Fruit fly (Drosophila melanogaster) whole organism, wandering third instar larva: ENCODE measurements around the gene CG14435.
A peak's percentile ranks its signal among the peaks of the same experiment; 100 is the strongest.

ENCODE experiments used
- Abd-B ChIP-seq: fragments of >200 bp; optimal IDR thresholded peaks from 2 replicates; lab custom pipeline; 2017; ENCODE audit warnings: missing biosample characterization, missing genetic modification characterization
- CG32264 ChIP-seq: fragments of 200-800 bp; sonication (Bioruptor generic); optimal IDR thresholded peaks from 2 replicates; lab custom pipeline; 2016; ENCODE audit warnings: missing biosample characterization, missing genetic modification characterization
- CG9705 ChIP-seq: fragments of 200-800 bp; sonication (Bioruptor generic); optimal IDR thresholded peaks from 2 replicates; lab custom pipeline; 2018; ENCODE audit warnings: missing biosample characterization, mild to moderate bottlenecking, missing genetic modification characterization
- CrebA ChIP-seq: fragments of 200-800 bp; sonication (Bioruptor generic); optimal IDR thresholded peaks from 2 replicates; lab custom pipeline; 2016; ENCODE audit warnings: missing biosample characterization, mild to moderate bottlenecking, missing genetic modification characterization, borderline replicate concordance
- Dfd ChIP-seq: fragments of >200 bp; optimal IDR thresholded peaks from 2 replicates; lab custom pipeline; 2017; ENCODE audit warnings: missing biosample characterization, missing genetic modification characterization
- Dif ChIP-seq: fragments of 200-275, 200-300 bp; sonication (Bioruptor generic); optimal IDR thresholded peaks from 2 replicates; lab custom pipeline; 2018; ENCODE audit warnings: missing biosample characterization, missing genetic modification characterization; ENCODE audit not compliant: partially characterized antibody
- GATAd ChIP-seq: sonication (Bioruptor generic); optimal IDR thresholded peaks from 2 replicates; lab custom pipeline; 2016; ENCODE audit warnings: missing biosample characterization, missing genetic modification characterization
- HLH106 ChIP-seq: fragments of 200-800 bp; optimal IDR thresholded peaks from 3 replicates; lab custom pipeline; 2019; ENCODE audit warnings: missing biosample characterization, mild to moderate bottlenecking, missing genetic modification characterization, moderate library complexity
- Hnf4 ChIP-seq: fragments of 200-800 bp; sonication (Bioruptor generic); optimal IDR thresholded peaks from 2 replicates; lab custom pipeline; 2016; ENCODE audit warnings: missing biosample characterization, mild to moderate bottlenecking, missing genetic modification characterization
- Hr78 ChIP-seq: fragments of >200 bp; optimal IDR thresholded peaks from 2 replicates; lab custom pipeline; 2017; ENCODE audit warnings: missing biosample characterization, missing genetic modification characterization
- Hr83 ChIP-seq: fragments of 200-300 bp; sonication (Bioruptor generic); optimal IDR thresholded peaks from 2 replicates; lab custom pipeline; 2016; ENCODE audit warnings: missing biosample characterization, mild to moderate bottlenecking, missing genetic modification characterization, moderate library complexity; ENCODE audit not compliant: poor library complexity, severe bottlenecking
- Jra ChIP-seq: sonication (Bioruptor generic); optimal IDR thresholded peaks from 2 replicates; lab custom pipeline; 2016; ENCODE audit warnings: missing biosample characterization, missing genetic modification characterization
- Mio ChIP-seq: sonication (Bioruptor generic); optimal IDR thresholded peaks from 2 replicates; lab custom pipeline; 2016; ENCODE audit warnings: missing biosample characterization, missing genetic modification characterization
- Myc ChIP-seq: fragments of >200 bp; optimal IDR thresholded peaks from 2 replicates; lab custom pipeline; 2017
- N ChIP-seq: fragments of >200 bp; optimal IDR thresholded peaks from 2 replicates; lab custom pipeline; 2018; ENCODE audit warnings: missing biosample characterization, missing external identifiers, missing genetic modification characterization
- OdsH ChIP-seq: fragments of 200-800 bp; sonication (Bioruptor generic); optimal IDR thresholded peaks from 2 replicates; lab custom pipeline; 2016; ENCODE audit warnings: missing biosample characterization, mild to moderate bottlenecking, missing genetic modification characterization
- Rel ChIP-seq, 2 experiments: fragments of 200-800 bp; sonication (Bioruptor generic) in 1 of 2; optimal IDR thresholded peaks; 2 replicates in 1 of 2; 3 replicates in 1 of 2; lab custom pipeline; 2016 to 2019; ENCODE audit warnings: mild to moderate bottlenecking in 2 of 2, missing biosample characterization in 2 of 2, missing genetic modification characterization in 2 of 2, moderate library complexity in 1 of 2
- Sp1 ChIP-seq: fragments of 200-800 bp; sonication (Bioruptor generic); optimal IDR thresholded peaks from 3 replicates; lab custom pipeline; 2019; ENCODE audit warnings: missing biosample characterization, mild to moderate bottlenecking, missing genetic modification characterization, moderate library complexity
- Vsx2 ChIP-seq: fragments of 200-300, 225-300 bp; sonication (Bioruptor generic); optimal IDR thresholded peaks from 2 replicates; lab custom pipeline; 2018; ENCODE audit warnings: missing biosample characterization, missing genetic modification characterization; ENCODE audit not compliant: partially characterized antibody
- br ChIP-seq: fragments of 200-800 bp; sonication (Bioruptor generic); optimal IDR thresholded peaks from 2 replicates; lab custom pipeline; 2016; ENCODE audit warnings: missing biosample characterization, missing genetic modification characterization
- brk ChIP-seq: fragments of 200-800 bp; sonication (Bioruptor generic); optimal IDR thresholded peaks from 2 replicates; lab custom pipeline; 2016; ENCODE audit warnings: missing biosample characterization, mild to moderate bottlenecking, missing genetic modification characterization
- dl ChIP-seq, 2 experiments: fragments of 175-275, 200-275 bp in 1 of 2; fragments of 200-275 bp in 1 of 2; sonication (Bioruptor generic); optimal IDR thresholded peaks; lab custom pipeline; 2018; ENCODE audit warnings: mild to moderate bottlenecking in 2 of 2, missing biosample characterization in 2 of 2, missing genetic modification characterization in 2 of 2, moderate library complexity in 2 of 2; ENCODE audit not compliant: partially characterized antibody in 2 of 2, insufficient read depth in 1 of 2
- dmrt93B ChIP-seq: fragments of 200-800 bp; sonication (Bioruptor generic); optimal IDR thresholded peaks from 2 replicates; lab custom pipeline; 2018; ENCODE audit warnings: missing biosample characterization, mild to moderate bottlenecking, missing genetic modification characterization
- dsf ChIP-seq: sonication (Bioruptor generic); optimal IDR thresholded peaks from 2 replicates; lab custom pipeline; 2016; ENCODE audit warnings: missing biosample characterization, missing genetic modification characterization, borderline replicate concordance
- ey ChIP-seq: fragments of 200-800 bp; sonication (Bioruptor generic); optimal IDR thresholded peaks from 2 replicates; lab custom pipeline; 2016; ENCODE audit warnings: missing biosample characterization, missing genetic modification characterization
- foxo ChIP-seq, 2 experiments: fragments of 200-800 bp; sonication (Bioruptor generic); optimal IDR thresholded peaks; 2 replicates in 1 of 2; 3 replicates in 1 of 2; lab custom pipeline; 2016 to 2017; ENCODE audit warnings: missing biosample characterization in 2 of 2, missing genetic modification characterization in 2 of 2
- fru ChIP-seq: fragments of 200-800 bp; sonication (Bioruptor generic); optimal IDR thresholded peaks from 3 replicates; lab custom pipeline; 2016; ENCODE audit warnings: missing biosample characterization, mild to moderate bottlenecking, missing genetic modification characterization
- h ChIP-seq: fragments of 200-800 bp; sonication (Bioruptor generic); optimal IDR thresholded peaks from 3 replicates; lab custom pipeline; 2016; ENCODE audit warnings: missing biosample characterization, mild to moderate bottlenecking, missing genetic modification characterization
- jim ChIP-seq: fragments of 175-275, 200-325 bp; sonication (Bioruptor generic); optimal IDR thresholded peaks from 2 replicates; lab custom pipeline; 2016; ENCODE audit warnings: missing biosample characterization, mild to moderate bottlenecking, missing genetic modification characterization
- lola ChIP-seq: fragments of >200 bp; optimal IDR thresholded peaks from 2 replicates; lab custom pipeline; 2017; ENCODE audit warnings: missing biosample characterization, missing genetic modification characterization
- pan ChIP-seq: fragments of >200 bp; optimal IDR thresholded peaks from 2 replicates; lab custom pipeline; 2017
- psq ChIP-seq: fragments of 200-800 bp; sonication (Bioruptor generic); optimal IDR thresholded peaks from 3 replicates; lab custom pipeline; 2017; ENCODE audit warnings: missing biosample characterization, mild to moderate bottlenecking, missing genetic modification characterization, moderate library complexity
- rgr ChIP-seq: fragments of 200-800 bp; sonication (Bioruptor generic); optimal IDR thresholded peaks from 3 replicates; lab custom pipeline; 2016; ENCODE audit warnings: missing biosample characterization, mild to moderate bottlenecking, missing genetic modification characterization
- sage ChIP-seq: fragments of 200-800 bp; sonication (Bioruptor generic); optimal IDR thresholded peaks from 2 replicates; lab custom pipeline; 2016; ENCODE audit warnings: missing biosample characterization, mild to moderate bottlenecking, missing genetic modification characterization
- sv ChIP-seq: fragments of 200-800 bp; sonication (Bioruptor generic); optimal IDR thresholded peaks from 3 replicates; lab custom pipeline; 2016; ENCODE audit warnings: missing biosample characterization, missing genetic modification characterization
- tai ChIP-seq: sonication (Bioruptor generic); optimal IDR thresholded peaks from 2 replicates; lab custom pipeline; 2016; ENCODE audit warnings: missing biosample characterization, missing genetic modification characterization
- usp ChIP-seq: fragments of >200 bp; optimal IDR thresholded peaks from 2 replicates; lab custom pipeline; 2017; ENCODE audit warnings: missing biosample characterization, missing genetic modification characterization
- woc ChIP-seq: sonication (Bioruptor generic); optimal IDR thresholded peaks from 2 replicates; lab custom pipeline; 2016; ENCODE audit warnings: missing biosample characterization, mild to moderate bottlenecking, missing genetic modification characterization

The CG14435 gene

DNA sequence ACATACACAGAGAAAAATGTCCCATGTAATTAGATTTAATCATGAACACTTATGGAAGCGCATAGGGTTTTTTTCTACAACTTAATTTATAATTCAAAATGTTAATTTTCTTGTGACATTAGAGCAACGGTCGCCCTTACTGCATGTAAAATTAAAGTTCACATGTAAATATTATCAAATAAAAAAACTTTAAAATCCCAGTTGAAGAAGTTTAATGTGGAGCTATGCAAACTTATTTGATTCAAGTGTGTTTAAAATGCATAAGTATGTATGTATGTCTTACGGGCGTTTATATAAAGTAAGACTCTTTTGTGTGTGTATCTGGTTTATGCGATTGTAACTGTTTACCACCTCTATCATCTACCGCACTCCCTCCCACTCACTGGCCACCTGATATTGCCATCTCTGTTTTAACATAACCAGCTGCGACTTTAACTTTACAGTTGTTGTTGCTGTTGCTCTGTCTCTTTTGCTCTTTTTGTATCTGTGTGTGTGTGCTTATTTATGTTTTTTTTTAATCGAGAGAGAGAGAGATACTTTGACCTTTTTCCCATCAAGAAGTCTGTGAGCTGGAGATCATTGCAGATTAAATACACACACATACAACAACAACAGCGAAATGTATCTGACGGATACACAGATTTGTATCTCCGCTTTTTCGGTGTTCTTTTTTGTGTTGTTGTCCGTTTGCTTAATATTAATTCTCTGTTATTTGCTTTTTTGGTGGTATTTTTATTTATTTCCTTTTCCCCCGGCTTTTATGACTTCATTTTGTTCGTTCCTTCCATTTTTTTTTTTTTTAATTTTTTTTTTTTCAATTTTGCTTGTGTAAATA is 11.9 kb upstream of the CG14435 start:
- TF ChIP-seq Rel (GFP tag; optimal IDR thresholded peaks at IDR 0.05; lab: Kevin White, UChicago) (peak; percentile 44), Rel (tag; optimal IDR thresholded peaks at IDR 0.05; lab: Kevin White, UChicago) (no peak), Jra (GFP tag; lab: Kevin White, UChicago) (peak; percentile 78), OdsH (GFP tag; lab: Kevin White, UChicago) (peak; percentile 87), foxo (GFP tag; optimal IDR thresholded peaks at IDR 0.05; lab: Kevin White, UChicago) (peak in 1 of 2 experiments; percentile 90), ey (GFP tag; lab: Kevin White, UChicago) (peak; percentile 90), Vsx2 (GFP tag; lab: Kevin White, UChicago) (peak; percentile 60), HLH106 (peak; percentile 85), Hnf4 (GFP tag; lab: Kevin White, UChicago) (peak; percentile 73), Sp1 (peak; percentile 94), Abd-B (GFP tag; lab: Kevin White, UChicago) (no peak), woc (peak; percentile 84), psq (GFP tag; lab: Kevin White, UChicago) (peak; percentile 67), Hr78 (GFP tag; lab: Kevin White, UChicago) (no peak), fru (GFP tag; lab: Kevin White, UChicago) (peak; percentile 93), rgr (GFP tag; lab: Kevin White, UChicago) (peak; percentile 87), brk (GFP tag; lab: Kevin White, UChicago) (peak; percentile 75), pan (lab: Kevin White, UChicago) (no peak), N (peak; percentile 35), CG32264 (peak; percentile 79), sv (GFP tag; lab: Kevin White, UChicago) (peak; percentile 87), sage (GFP tag; lab: Kevin White, UChicago) (peak; percentile 62), Dfd (GFP tag; lab: Kevin White, UChicago) (no peak), CrebA (GFP tag; lab: Kevin White, UChicago) (no peak), br (GFP tag; lab: Kevin White, UChicago) (peak; percentile 91), dmrt93B (GFP tag; lab: Kevin White, UChicago) (peak; percentile 55), tai (GFP tag; lab: Kevin White, UChicago) (no peak), CG9705 (GFP tag; lab: Kevin White, UChicago) (peak; percentile 15), h (GFP tag; lab: Kevin White, UChicago) (peak; percentile 77)

DNA sequence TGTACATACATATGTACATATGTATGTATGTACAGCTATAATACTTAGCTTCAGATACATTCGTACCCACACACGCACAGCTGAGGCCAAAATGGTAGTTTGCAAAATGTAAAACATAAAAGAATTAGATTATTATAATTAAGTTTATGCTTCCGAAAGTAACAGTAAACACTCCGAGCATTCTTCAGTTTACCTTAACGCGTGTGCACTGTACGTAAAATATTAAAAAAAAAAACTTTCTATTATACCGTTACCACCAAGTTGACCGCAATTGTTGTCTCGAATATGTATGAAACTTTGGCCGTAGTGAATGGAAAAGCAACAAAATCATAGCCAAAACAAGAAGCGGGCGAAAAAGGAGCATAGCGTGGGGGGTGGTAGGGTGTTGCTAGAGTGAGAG is 10.8 kb upstream of the CG14435 start:
- no peak for TF ChIP-seq Rel (GFP tag; optimal IDR thresholded peaks at IDR 0.05; lab: Kevin White, UChicago)
- no peak for TF ChIP-seq Rel (tag; optimal IDR thresholded peaks at IDR 0.05; lab: Kevin White, UChicago)
- peak; percentile 48 for TF ChIP-seq br (GFP tag; lab: Kevin White, UChicago)
- TF ChIP-seq woc: peak; percentile 11
- peak in 1 of 2 experiments; percentile 72 for TF ChIP-seq foxo (GFP tag; optimal IDR thresholded peaks at IDR 0.05; lab: Kevin White, UChicago)
- TF ChIP-seq Dfd (GFP tag; lab: Kevin White, UChicago): no peak
- peak; percentile 74 for TF ChIP-seq rgr (GFP tag; lab: Kevin White, UChicago)
- TF ChIP-seq CG9705 (GFP tag; lab: Kevin White, UChicago): no peak
- TF ChIP-seq Hr83 (GFP tag; lab: Kevin White, UChicago): no peak
- TF ChIP-seq CG32264: no peak
- TF ChIP-seq Abd-B (GFP tag; lab: Kevin White, UChicago): no peak
- TF ChIP-seq fru (GFP tag; lab: Kevin White, UChicago): peak; percentile 73
- TF ChIP-seq N: no peak
- TF ChIP-seq ey (GFP tag; lab: Kevin White, UChicago): peak; percentile 69
- TF ChIP-seq psq (GFP tag; lab: Kevin White, UChicago): peak; percentile 24
- no peak for TF ChIP-seq jim (GFP tag; lab: Kevin White, UChicago)
- TF ChIP-seq h (GFP tag; lab: Kevin White, UChicago): peak; percentile 71
- TF ChIP-seq sv (GFP tag; lab: Kevin White, UChicago): peak; percentile 71
- TF ChIP-seq Hnf4 (GFP tag; lab: Kevin White, UChicago): peak; percentile 45
- peak; percentile 39 for TF ChIP-seq sage (GFP tag; lab: Kevin White, UChicago)
- peak; percentile 10 for TF ChIP-seq HLH106
- TF ChIP-seq dmrt93B (GFP tag; lab: Kevin White, UChicago): peak; percentile 33
- TF ChIP-seq Mio (GFP tag; lab: Kevin White, UChicago): no peak
- no peak for TF ChIP-seq Hr78 (GFP tag; lab: Kevin White, UChicago)
- TF ChIP-seq Myc (lab: Kevin White, UChicago): no peak
- TF ChIP-seq dsf (GFP tag; lab: Kevin White, UChicago): no peak
- no peak for TF ChIP-seq tai (GFP tag; lab: Kevin White, UChicago)
- no peak for TF ChIP-seq GATAd (GFP tag; lab: Kevin White, UChicago)
- peak; percentile 52 for TF ChIP-seq Sp1
- TF ChIP-seq dl (GFP tag; optimal IDR thresholded peaks at IDR 0.05; lab: Kevin White, UChicago; ENCODE audit: insufficient read depth in 1 of 2, partially characterized antibody in 2 of 2): no peak
- TF ChIP-seq OdsH (GFP tag; lab: Kevin White, UChicago): peak; percentile 46
- TF ChIP-seq Vsx2 (GFP tag; lab: Kevin White, UChicago): no peak
- TF ChIP-seq CrebA (GFP tag; lab: Kevin White, UChicago): no peak
- peak; percentile 7 for TF ChIP-seq Jra (GFP tag; lab: Kevin White, UChicago)
- TF ChIP-seq lola (GFP tag; lab: Kevin White, UChicago): no peak
- TF ChIP-seq Dif (GFP tag; lab: Kevin White, UChicago): no peak
- no peak for TF ChIP-seq brk (GFP tag; lab: Kevin White, UChicago)
- no peak for TF ChIP-seq pan (lab: Kevin White, UChicago)
- TF ChIP-seq usp (GFP tag; lab: Kevin White, UChicago): no peak
- TF ChIP-seq, all 38 proteins: peak for 16
